Worm (Caenorhabditis elegans) whole organism, L4 larva: Measurements from ENCODE around the gene dlc-1.

Source experiments
- F26F4.8 ChIP-seq: fragments of 200-800 bp; sonication (Bioruptor generic); conservative IDR thresholded peaks from 2 replicates; pipeline ENCODE4 v1.3.6; 2022; ENCODE audit warnings: missing genetic modification characterization, missing compliant biosample characterization
- R02D3.7 ChIP-seq: fragments of 150-350 bp; sonication (generic microtip); optimal IDR thresholded peaks from 3 replicates; lab custom pipeline; 2014; ENCODE audit warnings: missing biosample characterization, missing genetic modification characterization
- T20F7.1 ChIP-seq: fragments of 200-800 bp; sonication (Bioruptor generic); optimal IDR thresholded peaks from 2 replicates; lab custom pipeline; 2018; ENCODE audit warnings: mild to moderate bottlenecking, missing genetic modification characterization, missing compliant biosample characterization
- T26A8.4 ChIP-seq: fragments of 200-800 bp; sonication (Bioruptor generic); IDR thresholded peaks from 2 replicates; pipeline ENCODE4 v1.3.6; 2022; ENCODE audit warnings: missing genetic modification characterization, missing compliant biosample characterization
- ZK546.5 ChIP-seq, 2 experiments: sonication (generic microtip); optimal IDR thresholded peaks; 2 replicates each; lab custom pipeline; 2017; ENCODE audit warnings: missing biosample characterization in 2 of 2, missing genetic modification characterization in 2 of 2
- aha-1 ChIP-seq: fragments of 150-350 bp; peaks from one replicate; lab custom pipeline; 2014; ENCODE audit warnings: missing biosample characterization, missing genetic modification characterization
- aly-2 ChIP-seq: sonication (generic microtip); optimal IDR thresholded peaks from 2 replicates; lab custom pipeline; 2018; ENCODE audit warnings: missing biosample characterization, missing genetic modification characterization
- attf-4 ChIP-seq: sonication (generic microtip); optimal IDR thresholded peaks from 3 replicates; lab custom pipeline; 2017; ENCODE audit warnings: missing biosample characterization, missing genetic modification characterization
- ceh-28 ChIP-seq: fragments of 150-350 bp; optimal IDR thresholded peaks from 2 replicates; lab custom pipeline; 2014; ENCODE audit warnings: missing biosample characterization, missing genetic modification reagents, missing genetic modification characterization
- ceh-32 ChIP-seq: sonication (generic microtip); optimal IDR thresholded peaks from 2 replicates; lab custom pipeline; 2016; ENCODE audit warnings: mild to moderate bottlenecking, missing genetic modification characterization, missing compliant biosample characterization; ENCODE audit not compliant: poor library complexity
- ceh-82 ChIP-seq: sonication (generic microtip); optimal IDR thresholded peaks from 2 replicates; lab custom pipeline; 2017; ENCODE audit warnings: missing biosample characterization, missing genetic modification characterization
- daf-16 ChIP-seq, 3 experiments: sonication (generic microtip); optimal IDR thresholded peaks; 2 replicates each; lab custom pipeline; 2016 to 2017; ENCODE audit warnings: missing genetic modification characterization in 3 of 3, missing genetic modification reagents in 3 of 3, mild to moderate bottlenecking in 2 of 3, missing compliant biosample characterization in 2 of 3, missing biosample characterization in 1 of 3, moderate library complexity in 1 of 3
- daf-8 ChIP-seq: fragments of 200-800 bp; sonication (Bioruptor generic); IDR thresholded peaks from 2 replicates; pipeline ENCODE4 v1.3.6; 2022; ENCODE audit warnings: missing genetic modification characterization, missing compliant biosample characterization
- dmd-6 ChIP-seq: fragments of 200-800 bp; sonication (Bioruptor generic); IDR thresholded peaks from 2 replicates; pipeline ENCODE4 v1.3.6; 2022; ENCODE audit warnings: missing genetic modification reagents, missing genetic modification characterization, missing compliant biosample characterization
- dpl-1 ChIP-seq: fragments of 150-350 bp; optimal IDR thresholded peaks from 2 replicates; lab custom pipeline; 2014; ENCODE audit warnings: missing biosample characterization, missing genetic modification reagents, missing genetic modification characterization
- dve-1 ChIP-seq: sonication (generic microtip); optimal IDR thresholded peaks from 2 replicates; lab custom pipeline; 2017; ENCODE audit warnings: antibody characterized with exemption, mild to moderate bottlenecking, missing genetic modification characterization, missing compliant biosample characterization; ENCODE audit not compliant: insufficient read depth
- fos-1 ChIP-seq: fragments of 150-350 bp; optimal IDR thresholded peaks from 2 replicates; lab custom pipeline; 2014; ENCODE audit warnings: missing biosample characterization, missing genetic modification characterization
- gei-8 ChIP-seq: fragments of 200-800 bp; sonication (Bioruptor generic); optimal IDR thresholded peaks from 2 replicates; lab custom pipeline; 2018; ENCODE audit warnings: mild to moderate bottlenecking, missing genetic modification characterization, missing compliant biosample characterization
- hif-1 ChIP-seq, 2 experiments: sonication (generic microtip); optimal IDR thresholded peaks; 2 replicates each; lab custom pipeline; 2016 to 2017; ENCODE audit warnings: missing compliant biosample characterization in 2 of 2, missing genetic modification characterization in 2 of 2, missing genetic modification reagents in 2 of 2, missing genotype in 2 of 2, mild to moderate bottlenecking in 1 of 2
- hlh-11 ChIP-seq: fragments of 200-800 bp; sonication (Bioruptor generic); optimal IDR thresholded peaks from 2 replicates; lab custom pipeline; 2018; ENCODE audit warnings: mild to moderate bottlenecking, missing genetic modification characterization, missing compliant biosample characterization
- hlh-30 ChIP-seq: sonication (generic microtip); optimal IDR thresholded peaks from 2 replicates; lab custom pipeline; 2017; ENCODE audit warnings: antibody characterized with exemption, mild to moderate bottlenecking, missing genetic modification characterization, missing compliant biosample characterization; ENCODE audit not compliant: insufficient read depth
- lim-7 ChIP-seq: fragments of 200-800 bp; sonication (Bioruptor generic); IDR thresholded peaks from 2 replicates; pipeline ENCODE4 v1.3.6; 2022; ENCODE audit warnings: missing genetic modification characterization, missing compliant biosample characterization
- lin-1 ChIP-seq: fragments of 200-800 bp; sonication (Bioruptor generic); IDR thresholded peaks from 2 replicates; pipeline ENCODE4 v1.3.6; 2022; ENCODE audit warnings: missing genetic modification reagents, missing genetic modification characterization, missing compliant biosample characterization
- lin-13 ChIP-seq: fragments of 150-350 bp; optimal IDR thresholded peaks from 2 replicates; lab custom pipeline; 2014; ENCODE audit warnings: missing biosample characterization, missing genetic modification reagents, missing genetic modification characterization
- lin-15B ChIP-seq: fragments of 150-350 bp; sonication (generic microtip); optimal IDR thresholded peaks from 3 replicates; lab custom pipeline; 2014; ENCODE audit warnings: missing biosample characterization, missing genetic modification characterization
- lin-29 ChIP-seq: fragments of 200-800 bp; sonication (Bioruptor generic); IDR thresholded peaks from 2 replicates; pipeline ENCODE4 v1.3.6; 2022; ENCODE audit warnings: missing genetic modification reagents, missing genetic modification characterization, missing compliant biosample characterization
- lin-39 ChIP-seq: fragments of 150-350 bp; optimal IDR thresholded peaks from 2 replicates; lab custom pipeline; 2014; ENCODE audit warnings: missing biosample characterization, missing genetic modification reagents, missing genetic modification characterization
- lsy-2 ChIP-seq, 2 experiments: fragments of 150-350 bp in 1 of 2; sonication (generic microtip) in 1 of 2; optimal IDR thresholded peaks; 2 replicates each; lab custom pipeline; 2014 to 2017; ENCODE audit warnings: missing biosample characterization in 2 of 2, missing genetic modification characterization in 2 of 2
- mdl-1 ChIP-seq, 2 experiments: fragments of 150-350 bp in 1 of 2; sonication (generic microtip) in 1 of 2; optimal IDR thresholded peaks; 2 replicates each; lab custom pipeline; 2014 to 2017; ENCODE audit warnings: missing biosample characterization in 2 of 2, missing genetic modification characterization in 2 of 2
- mep-1 ChIP-seq: fragments of 150-350 bp; sonication (generic microtip); optimal IDR thresholded peaks from 3 replicates; lab custom pipeline; 2014; ENCODE audit warnings: missing biosample characterization, missing genetic modification characterization
- mxl-2 ChIP-seq: fragments of 200-800 bp; sonication (Bioruptor generic); conservative IDR thresholded peaks from 2 replicates; pipeline ENCODE4 v1.3.6; 2022; ENCODE audit warnings: missing genetic modification reagents, missing genetic modification characterization, missing compliant biosample characterization
- nhr-10 ChIP-seq: fragments of 150-350 bp; optimal IDR thresholded peaks from 2 replicates; lab custom pipeline; 2014; ENCODE audit warnings: missing biosample characterization, missing genetic modification characterization
- nhr-102 ChIP-seq: sonication (generic microtip); optimal IDR thresholded peaks from 2 replicates; lab custom pipeline; 2016; ENCODE audit warnings: mild to moderate bottlenecking, missing genetic modification characterization, moderate library complexity, missing compliant biosample characterization
- nhr-111 ChIP-seq: fragments of 200-800 bp; sonication (Bioruptor generic); optimal IDR thresholded peaks from 2 replicates; lab custom pipeline; 2018; ENCODE audit warnings: mild to moderate bottlenecking, missing genetic modification characterization, missing compliant biosample characterization
- nhr-28 ChIP-seq: fragments of 150-350 bp; optimal IDR thresholded peaks from 2 replicates; lab custom pipeline; 2014; ENCODE audit warnings: missing biosample characterization, missing genetic modification characterization
- nhr-42 ChIP-seq: fragments of 200-800 bp; sonication (Bioruptor generic); IDR thresholded peaks from 2 replicates; pipeline ENCODE4 v1.3.6; 2022; ENCODE audit warnings: missing genetic modification characterization, missing compliant biosample characterization
- nhr-48 ChIP-seq: sonication (generic microtip); optimal IDR thresholded peaks from 2 replicates; lab custom pipeline; 2016; ENCODE audit warnings: mild to moderate bottlenecking, missing genetic modification characterization, missing compliant biosample characterization
- nhr-76 ChIP-seq: fragments of 150-350 bp; optimal IDR thresholded peaks from 2 replicates; lab custom pipeline; 2014; ENCODE audit warnings: missing biosample characterization, missing genetic modification characterization
- nhr-77 ChIP-seq: fragments of 150-350 bp; optimal IDR thresholded peaks from 2 replicates; lab custom pipeline; 2014; ENCODE audit warnings: missing biosample characterization, missing genetic modification characterization
- php-3 ChIP-seq: fragments of 200-800 bp; sonication (Bioruptor generic); IDR thresholded peaks from 2 replicates; pipeline ENCODE4 v1.3.6; 2022; ENCODE audit warnings: missing genetic modification reagents, missing genetic modification characterization, missing compliant biosample characterization
- pqm-1 ChIP-seq: sonication (generic microtip); optimal IDR thresholded peaks from 2 replicates; lab custom pipeline; 2017; ENCODE audit warnings: missing biosample characterization, missing genetic modification characterization
- saeg-2 ChIP-seq: fragments of 200-800 bp; sonication (Bioruptor generic); IDR thresholded peaks from 2 replicates; pipeline ENCODE4 v1.3.6; 2022; ENCODE audit warnings: missing genetic modification reagents, missing genetic modification characterization, missing compliant biosample characterization
- spr-1 ChIP-seq: sonication (generic microtip); optimal IDR thresholded peaks from 2 replicates; lab custom pipeline; 2016; ENCODE audit warnings: mild to moderate bottlenecking, missing genetic modification characterization, missing compliant biosample characterization
- tra-1 ChIP-seq: fragments of 200-800 bp; sonication (Bioruptor generic); IDR thresholded peaks from 2 replicates; pipeline ENCODE4 v1.3.6; 2022; ENCODE audit warnings: missing genetic modification reagents, missing genetic modification characterization, missing compliant biosample characterization
- zag-1 ChIP-seq: fragments of 150-350 bp; optimal IDR thresholded peaks from 2 replicates; lab custom pipeline; 2014; ENCODE audit warnings: missing biosample characterization, missing genetic modification characterization
- zfp-2 ChIP-seq: sonication (generic microtip); optimal IDR thresholded peaks from 2 replicates; lab custom pipeline; 2016; ENCODE audit warnings: mild to moderate bottlenecking, missing genetic modification characterization, missing compliant biosample characterization
- zfp-3 ChIP-seq: fragments of 200-800 bp; sonication (Bioruptor generic); conservative IDR thresholded peaks from 2 replicates; pipeline ENCODE4 v1.3.6; 2022; ENCODE audit warnings: missing genetic modification reagents, missing genetic modification characterization, missing compliant biosample characterization
- ztf-7 ChIP-seq: fragments of 150-350 bp; optimal IDR thresholded peaks from 2 replicates; lab custom pipeline; 2014; ENCODE audit warnings: missing biosample characterization, missing genetic modification characterization

Gene dlc-1

DNA sequence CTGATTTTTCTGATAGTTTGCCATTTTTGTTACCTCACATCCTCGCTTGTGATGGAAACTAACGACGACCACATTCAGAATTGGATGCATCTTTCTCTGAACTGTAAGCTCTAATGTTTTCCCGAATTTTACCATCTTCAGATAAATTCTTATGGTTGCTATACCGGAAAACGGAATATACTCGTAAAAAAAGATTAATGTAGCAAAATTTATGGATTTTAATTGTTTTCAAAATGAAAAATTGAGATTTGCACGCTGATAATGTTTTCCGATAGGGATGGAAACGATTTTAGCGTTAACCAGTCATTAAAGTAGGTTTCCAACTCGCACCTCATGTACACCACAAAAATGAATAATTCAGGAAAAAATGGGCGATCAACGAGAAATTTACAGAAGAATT is 13.0 kb downstream of the dlc-1 start, which contains the start of gene T26A5.6:
Gene T26A5.6, minus strand, starts transcription at position 101 of the 400 bp plus-strand sequence.
- TF ChIP-seq nhr-111 (GFP tag; lab: Kevin White, UChicago) (no peak), F26F4.8 (no peak), dpl-1 (GFP tag; lab: Kevin White, UChicago) (no peak), ceh-82 (tag; lab: Kevin White, UChicago) (no peak), nhr-42 (no peak), saeg-2 (no peak)

DNA sequence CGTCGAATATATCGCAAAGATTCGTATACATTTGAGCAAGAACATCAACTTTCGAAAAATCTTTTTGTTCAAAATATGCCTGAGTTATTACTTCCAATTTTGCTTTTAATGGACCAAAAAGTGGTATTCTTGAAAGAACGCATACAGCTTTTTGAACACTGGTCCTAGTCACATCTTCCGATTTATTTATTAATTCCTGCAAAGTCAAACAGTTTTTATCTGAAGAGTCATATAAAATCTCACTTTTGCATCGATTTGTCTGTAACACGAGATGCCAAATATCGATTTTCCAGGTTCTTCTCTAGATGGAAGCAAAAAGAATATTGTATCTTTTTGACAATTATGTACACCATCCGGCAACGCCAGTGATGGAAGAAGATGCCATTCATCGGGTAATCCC is 13.7 kb downstream of the dlc-1 start:
- TF ChIP-seq aha-1 (tag; lab: Kevin White, UChicago): peak; percentile 96
- no peak for TF ChIP-seq gei-8 (GFP tag; lab: Kevin White, UChicago)
- TF ChIP-seq mdl-1 (tag; optimal IDR thresholded peaks at IDR 0.05; lab: Kevin White, UChicago): no peak
- TF ChIP-seq R02D3.7: no peak
- TF ChIP-seq mep-1: no peak
- no peak for TF ChIP-seq lin-29 (GFP tag; lab: Robert Waterston, UW)
- no peak for TF ChIP-seq lin-13 (GFP tag; lab: Kevin White, UChicago)
- no peak for TF ChIP-seq zfp-2 (tag; lab: Kevin White, UChicago)
- TF ChIP-seq php-3 (GFP tag; lab: Robert Waterston, UW): no peak
- TF ChIP-seq nhr-102 (tag; lab: Kevin White, UChicago): peak; percentile 4

DNA sequence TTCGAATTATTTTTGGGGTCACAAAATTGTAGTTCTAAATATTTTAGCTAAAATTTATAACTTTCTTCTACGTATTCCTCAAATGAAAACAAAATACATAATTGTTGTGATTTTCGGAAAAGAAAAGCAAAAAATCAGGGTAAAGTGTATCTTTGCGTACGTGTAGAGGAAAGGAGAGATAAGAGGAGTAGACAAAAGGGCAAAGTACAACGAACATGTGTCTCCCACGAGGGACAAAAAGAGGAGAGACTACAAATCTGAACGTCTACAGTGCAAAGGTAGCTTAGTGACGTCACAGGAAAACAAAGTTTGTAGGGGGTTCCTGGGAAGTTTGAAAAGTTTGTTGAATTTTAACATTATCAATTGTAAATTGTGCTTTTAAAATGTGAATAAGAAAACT is 16.1 kb downstream of the dlc-1 start:
- peak; percentile 39; the same call in 1 of the 2 replicates for TF ChIP-seq lin-1
- no peak for TF ChIP-seq spr-1 (tag; lab: Kevin White, UChicago)
- TF ChIP-seq dve-1 (tag; lab: Kevin White, UChicago): peak; percentile 79
- TF ChIP-seq ceh-28 (tag; lab: Kevin White, UChicago): no peak
- peak; percentile 57 to 93 for TF ChIP-seq mdl-1 (tag; optimal IDR thresholded peaks at IDR 0.05; lab: Kevin White, UChicago)
- no peak for TF ChIP-seq nhr-111 (GFP tag; lab: Kevin White, UChicago)
- no peak for TF ChIP-seq nhr-76 (tag; lab: Kevin White, UChicago)
- peak; percentile 53 for TF ChIP-seq T20F7.1
- TF ChIP-seq ztf-7 (tag; lab: Kevin White, UChicago): no peak
- no peak for TF ChIP-seq daf-8 (GFP tag; lab: Robert Waterston, UW)
- TF ChIP-seq saeg-2: no peak
- TF ChIP-seq aly-2: no peak
- no peak for TF ChIP-seq lin-15B (tag; lab: Kevin White, UChicago)
- no peak for TF ChIP-seq zfp-3 (GFP tag; lab: Robert Waterston, UW)
- peak; percentile 61 for TF ChIP-seq mep-1
- TF ChIP-seq ceh-32: no peak
- peak; percentile 82 for TF ChIP-seq tra-1
- TF ChIP-seq hif-1 (tag; optimal IDR thresholded peaks at IDR 0.05; lab: Kevin White, UChicago): peak; percentile 6 to 63
- peak; percentile 22 for TF ChIP-seq nhr-10 (tag; lab: Kevin White, UChicago)
- TF ChIP-seq fos-1 (tag; lab: Kevin White, UChicago): no peak
- peak; percentile 51 to 55 for TF ChIP-seq daf-16 (GFP tag; optimal IDR thresholded peaks at IDR 0.05; lab: Kevin White, UChicago)
- TF ChIP-seq daf-16 (tag; optimal IDR thresholded peaks at IDR 0.05; lab: Kevin White, UChicago): peak; percentile 57
- no peak for TF ChIP-seq mxl-2 (GFP tag; lab: Robert Waterston, UW)
- peak; percentile 26 for TF ChIP-seq nhr-102 (tag; lab: Kevin White, UChicago)
- peak; percentile 89 for TF ChIP-seq hlh-11
- peak; percentile 82 for TF ChIP-seq hlh-30
- TF ChIP-seq attf-4 (tag; lab: Kevin White, UChicago): no peak
- no peak for TF ChIP-seq lim-7 (GFP tag; lab: Robert Waterston, UW)
- TF ChIP-seq nhr-28: peak; percentile 93
- no peak for TF ChIP-seq lin-39 (tag; lab: Kevin White, UChicago)
- peak; percentile 44 for TF ChIP-seq nhr-77 (tag; lab: Kevin White, UChicago)
- TF ChIP-seq nhr-42: 0 out of 2 replicates have a peak, but pooled peaks have one; percentile 22
- TF ChIP-seq nhr-48: peak; percentile 89
- peak; percentile 78 for TF ChIP-seq dmd-6
- TF ChIP-seq T26A8.4 (GFP tag; lab: Robert Waterston, UW): 0 out of 2 replicates have a peak, but pooled peaks have one; percentile 26
- TF ChIP-seq lsy-2 (tag; optimal IDR thresholded peaks at IDR 0.05; lab: Kevin White, UChicago): peak in 1 of 2 experiments; percentile 73
- peak; percentile 1 for TF ChIP-seq pqm-1 (tag; lab: Kevin White, UChicago)
- TF ChIP-seq zag-1 (tag; lab: Kevin White, UChicago): no peak
- no peak for TF ChIP-seq ZK546.5 (tag; optimal IDR thresholded peaks at IDR 0.05; lab: Kevin White, UChicago)
